Worm (Caenorhabditis elegans) whole organism, late embryonic: ENCODE data around the gene cif-1.

Experiments used
- Y22D7AL.16 ChIP-seq: sonication (generic microtip); optimal IDR thresholded peaks from 2 replicates; lab custom pipeline; 2016; ENCODE audit warnings: missing genetic modification characterization, missing compliant biosample characterization
- ahr-1 ChIP-seq: sonication (generic microtip); optimal IDR thresholded peaks from 2 replicates; lab custom pipeline; 2016; ENCODE audit warnings: missing genetic modification characterization, missing compliant biosample characterization
- ceh-19 ChIP-seq: fragments of 200-800 bp; sonication (Bioruptor generic); optimal IDR thresholded peaks from 2 replicates; lab custom pipeline; 2018; ENCODE audit warnings: mild to moderate bottlenecking, missing genetic modification characterization, missing compliant biosample characterization
- ceh-31 ChIP-seq: sonication (generic microtip); optimal IDR thresholded peaks from 2 replicates; lab custom pipeline; 2016; ENCODE audit warnings: missing genetic modification characterization, missing compliant biosample characterization
- ceh-9 ChIP-seq: sonication (generic microtip); optimal IDR thresholded peaks from 2 replicates; lab custom pipeline; 2016; ENCODE audit warnings: mild to moderate bottlenecking, missing genetic modification characterization, inconsistent platforms, missing compliant biosample characterization
- hlh-15 ChIP-seq: sonication (generic microtip); optimal IDR thresholded peaks from 2 replicates; lab custom pipeline; 2016; ENCODE audit warnings: missing genetic modification characterization, missing compliant biosample characterization
- hlh-30 ChIP-seq: sonication (generic microtip); optimal IDR thresholded peaks from 2 replicates; lab custom pipeline; 2017; ENCODE audit warnings: antibody characterized with exemption, missing genetic modification characterization, missing compliant biosample characterization; ENCODE audit not compliant: insufficient read depth
- nhr-11 ChIP-seq: fragments of 150-350 bp; optimal IDR thresholded peaks from 2 replicates; lab custom pipeline; 2014; ENCODE audit warnings: missing biosample characterization, missing genetic modification characterization
- odd-2 ChIP-seq: sonication (generic microtip); optimal IDR thresholded peaks from 2 replicates; lab custom pipeline; 2017; ENCODE audit warnings: antibody characterized with exemption, mild to moderate bottlenecking, missing genetic modification characterization, missing compliant biosample characterization
- pqm-1 ChIP-seq: sonication (generic microtip); optimal IDR thresholded peaks from 2 replicates; lab custom pipeline; 2016; ENCODE audit warnings: missing genetic modification characterization, missing compliant biosample characterization
- rnt-1 ChIP-seq: sonication (generic microtip); optimal IDR thresholded peaks from 2 replicates; lab custom pipeline; 2016; ENCODE audit warnings: missing genetic modification characterization, missing compliant biosample characterization

DNA sequence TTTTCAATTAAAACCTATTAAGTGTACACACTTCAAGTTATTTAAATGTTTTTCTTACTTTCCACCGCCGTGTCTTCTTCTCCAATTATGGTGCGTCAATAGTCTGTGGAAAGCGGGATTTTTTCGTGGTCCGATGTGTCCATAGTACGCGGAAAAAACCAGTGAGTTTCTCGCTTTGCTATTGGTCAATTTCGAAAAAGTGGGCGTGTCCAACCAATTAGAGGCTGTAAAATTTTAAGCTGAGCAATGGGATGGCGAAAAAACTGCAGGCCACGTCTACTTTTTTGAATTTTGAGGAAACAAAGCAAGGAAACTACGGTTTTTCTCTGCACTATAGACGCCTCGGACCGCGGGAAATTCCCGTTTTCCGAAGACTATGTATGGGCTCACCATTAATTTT is 13.1 kb upstream of the cif-1 start:
- no peak for TF ChIP-seq ceh-19 (GFP tag; lab: Kevin White, UChicago)
- TF ChIP-seq Y22D7AL.16 (tag; lab: Kevin White, UChicago): no peak
- no peak for TF ChIP-seq nhr-11 (tag; lab: Kevin White, UChicago)
- no peak for TF ChIP-seq ceh-9 (tag; lab: Kevin White, UChicago)
- TF ChIP-seq ahr-1 (tag; lab: Kevin White, UChicago): no peak
- no peak for TF ChIP-seq pqm-1 (tag; lab: Kevin White, UChicago)
- TF ChIP-seq hlh-30 (tag; lab: Kevin White, UChicago): no peak
- TF ChIP-seq hlh-15 (tag; lab: Kevin White, UChicago): no peak
- TF ChIP-seq ceh-31 (tag; lab: Kevin White, UChicago): no peak
- TF ChIP-seq rnt-1 (tag; lab: Kevin White, UChicago): no peak
- TF ChIP-seq odd-2 (tag; lab: Kevin White, UChicago): no peak
